Worm (Caenorhabditis elegans) whole organism, mixed stage, embryonic: ENCODE data around the gene Y43C5A.2.
A peak's percentile ranks its signal among the peaks of the same experiment; 100 is the strongest.

Source experiments
- M03D4.4 ChIP-seq: sonication (generic microtip); optimal IDR thresholded peaks from 2 replicates; lab custom pipeline; 2017; ENCODE audit warnings: mild to moderate bottlenecking, missing genetic modification characterization, missing compliant biosample characterization
- bed-3 ChIP-seq: fragments of 200-800 bp; sonication (Bioruptor generic); optimal IDR thresholded peaks from 3 replicates; lab custom pipeline; 2018; ENCODE audit warnings: mild to moderate bottlenecking, missing genetic modification characterization, moderate library complexity, missing compliant biosample characterization
- blmp-1 ChIP-seq: fragments of 150-350 bp; optimal IDR thresholded peaks from 2 replicates; lab custom pipeline; 2014; ENCODE audit warnings: missing biosample characterization, missing genetic modification characterization
- ceh-39 ChIP-seq: fragments of 150-350 bp; optimal IDR thresholded peaks from 2 replicates; lab custom pipeline; 2014; ENCODE audit warnings: missing biosample characterization, missing genetic modification characterization
- ceh-43 ChIP-seq: fragments of 200-800 bp; sonication (Bioruptor generic); optimal IDR thresholded peaks from 2 replicates; lab custom pipeline; 2018; ENCODE audit warnings: mild to moderate bottlenecking, missing genetic modification characterization, moderate library complexity, missing compliant biosample characterization
- ceh-83 ChIP-seq: fragments of 200-800 bp; sonication (Bioruptor generic); optimal IDR thresholded peaks from 2 replicates; lab custom pipeline; 2018; ENCODE audit warnings: mild to moderate bottlenecking, missing genetic modification characterization, missing compliant biosample characterization
- ces-1 ChIP-seq: fragments of 150-350 bp; optimal IDR thresholded peaks from 2 replicates; lab custom pipeline; 2014; ENCODE audit warnings: missing biosample characterization, missing genetic modification reagents, missing genetic modification characterization
- cnd-1 ChIP-seq: fragments of 200-800 bp; sonication (Bioruptor generic); optimal IDR thresholded peaks from 2 replicates; lab custom pipeline; 2018; ENCODE audit warnings: mild to moderate bottlenecking, missing genetic modification characterization, missing compliant biosample characterization
- drap-1 ChIP-seq: fragments of 200-800 bp; sonication (Bioruptor generic); optimal IDR thresholded peaks from 3 replicates; lab custom pipeline; 2018; ENCODE audit warnings: mild to moderate bottlenecking, missing genetic modification characterization, missing compliant biosample characterization
- elt-1 ChIP-seq: sonication (generic microtip); optimal IDR thresholded peaks from 2 replicates; lab custom pipeline; 2017; ENCODE audit warnings: missing genetic modification characterization, mild to moderate bottlenecking, missing compliant biosample characterization, antibody characterized with exemption, moderate library complexity, borderline replicate concordance; ENCODE audit not compliant: insufficient read depth
- elt-3 ChIP-seq: fragments of 150-350 bp; optimal IDR thresholded peaks from 2 replicates; lab custom pipeline; 2014; ENCODE audit warnings: missing biosample characterization, missing genetic modification characterization
- flh-1 ChIP-seq: fragments of 200-800 bp; sonication (Bioruptor generic); optimal IDR thresholded peaks from 2 replicates; lab custom pipeline; 2018; ENCODE audit warnings: mild to moderate bottlenecking, missing genetic modification characterization, moderate library complexity, missing compliant biosample characterization
- ham-2 ChIP-seq: fragments of 200-800 bp; sonication (Bioruptor generic); optimal IDR thresholded peaks from 2 replicates; lab custom pipeline; 2018; ENCODE audit warnings: mild to moderate bottlenecking, missing genetic modification characterization, missing compliant biosample characterization
- hlh-1 ChIP-seq: fragments of 150-350 bp; optimal IDR thresholded peaks from 2 replicates; lab custom pipeline; 2014; ENCODE audit warnings: missing biosample characterization, missing genetic modification reagents, missing genetic modification characterization
- lin-13 ChIP-seq: fragments of 150-350 bp; optimal IDR thresholded peaks from 2 replicates; lab custom pipeline; 2014; ENCODE audit warnings: missing biosample characterization, missing genetic modification characterization
- lsy-2 ChIP-seq: fragments of 150-350 bp; optimal IDR thresholded peaks from 2 replicates; lab custom pipeline; 2014; ENCODE audit warnings: missing biosample characterization, missing genetic modification characterization
- mab-5 ChIP-seq: fragments of 150-350 bp; optimal IDR thresholded peaks from 2 replicates; lab custom pipeline; 2014; ENCODE audit warnings: missing biosample characterization, missing genetic modification characterization
- mep-1 ChIP-seq: fragments of 150-350 bp; optimal IDR thresholded peaks from 2 replicates; lab custom pipeline; 2017; ENCODE audit warnings: missing biosample characterization, missing genetic modification reagents, missing genetic modification characterization, inconsistent platforms
- mls-2 ChIP-seq: sonication (generic microtip); optimal IDR thresholded peaks from 2 replicates; lab custom pipeline; 2016; ENCODE audit warnings: mild to moderate bottlenecking, missing genetic modification characterization, moderate library complexity, missing compliant biosample characterization
- nhr-12 ChIP-seq: fragments of 150-350 bp; optimal IDR thresholded peaks from 2 replicates; lab custom pipeline; 2014; ENCODE audit warnings: missing biosample characterization, missing genetic modification characterization
- nhr-2 ChIP-seq: fragments of 150-350 bp; optimal IDR thresholded peaks from 2 replicates; lab custom pipeline; 2014; ENCODE audit warnings: missing biosample characterization, missing genetic modification characterization
- nhr-237 ChIP-seq: fragments of 150-350 bp; optimal IDR thresholded peaks from 2 replicates; lab custom pipeline; 2014; ENCODE audit warnings: missing biosample characterization, missing genetic modification characterization
- nhr-28 ChIP-seq: fragments of 150-350 bp; optimal IDR thresholded peaks from 2 replicates; lab custom pipeline; 2014; ENCODE audit warnings: missing biosample characterization, missing genetic modification characterization
- nhr-76 ChIP-seq: sonication (generic microtip); optimal IDR thresholded peaks from 2 replicates; lab custom pipeline; 2017; ENCODE audit warnings: missing biosample characterization, missing genetic modification characterization
- pha-4 ChIP-seq: fragments of 150-350 bp; optimal IDR thresholded peaks from 2 replicates; lab custom pipeline; 2018; ENCODE audit warnings: missing biosample characterization, missing genetic modification reagents, missing genetic modification characterization
- sem-2 ChIP-seq: fragments of 200-800 bp; sonication (Bioruptor generic); optimal IDR thresholded peaks from 2 replicates; lab custom pipeline; 2018; ENCODE audit warnings: mild to moderate bottlenecking, missing genetic modification characterization, missing compliant biosample characterization
- snpc-4 ChIP-seq: fragments of 150-350 bp; optimal IDR thresholded peaks from 2 replicates; lab custom pipeline; 2014; ENCODE audit warnings: missing biosample characterization, missing genetic modification characterization
- sptf-1 ChIP-seq: sonication (generic microtip); optimal IDR thresholded peaks from 2 replicates; lab custom pipeline; 2017; ENCODE audit warnings: mild to moderate bottlenecking, missing genetic modification characterization, moderate library complexity, missing compliant biosample characterization
- tbx-8 ChIP-seq: fragments of 200-800 bp; sonication (Bioruptor generic); optimal IDR thresholded peaks from 2 replicates; lab custom pipeline; 2018; ENCODE audit warnings: mild to moderate bottlenecking, missing genetic modification characterization, moderate library complexity, missing compliant biosample characterization
- unc-120 ChIP-seq: sonication (generic microtip); optimal IDR thresholded peaks from 2 replicates; lab custom pipeline; 2017; ENCODE audit warnings: missing genetic modification characterization, missing compliant biosample characterization; ENCODE audit not compliant: poor library complexity, severe bottlenecking
- unc-39 ChIP-seq: fragments of 150-350 bp; optimal IDR thresholded peaks from 2 replicates; lab custom pipeline; 2014; ENCODE audit warnings: missing biosample characterization, missing genetic modification characterization
- unc-62 ChIP-seq: fragments of 150-350 bp; optimal IDR thresholded peaks from 2 replicates; lab custom pipeline; 2014; ENCODE audit warnings: missing biosample characterization, missing genetic modification reagents, missing genetic modification characterization
- zip-8 ChIP-seq: fragments of 150-350 bp; optimal IDR thresholded peaks from 2 replicates; lab custom pipeline; 2014; ENCODE audit warnings: missing biosample characterization, missing genetic modification characterization
- ztf-11 ChIP-seq: fragments of 150-350 bp; optimal IDR thresholded peaks from 2 replicates; lab custom pipeline; 2014; ENCODE audit warnings: missing biosample characterization, missing genetic modification characterization

The Y43C5A.2 gene

DNA sequence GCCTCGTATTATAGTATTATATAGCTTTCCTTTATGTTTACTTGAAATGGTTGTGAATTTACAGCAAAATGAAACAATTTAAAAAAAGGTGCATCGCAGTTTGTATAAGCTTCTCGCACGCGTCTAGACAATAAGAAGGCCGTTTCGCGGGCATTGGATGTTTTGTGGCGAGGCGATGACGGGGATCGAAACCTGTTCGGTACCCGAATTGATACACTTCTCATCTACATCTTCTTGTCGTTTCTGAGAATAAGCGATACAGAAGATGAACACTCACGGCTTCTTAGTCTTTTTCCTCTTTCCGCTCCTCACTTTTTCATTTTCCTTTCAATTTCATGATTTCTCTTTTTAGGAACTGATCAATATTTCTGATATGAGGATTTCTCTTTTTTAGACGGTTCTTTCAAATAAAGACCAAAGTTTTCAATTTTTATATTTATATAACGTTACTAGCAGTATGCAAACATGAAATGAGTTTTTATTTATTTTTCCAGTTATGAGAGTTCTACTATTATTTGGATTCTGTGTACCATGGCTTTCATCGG lies 23.9 kb upstream of the Y43C5A.2 start, which contains the start of gene F01G10.10:
F01G10.10 (plus strand) TSS at position 495 of the 545 bp plus-strand sequence.
- TF ChIP-seq snpc-4 (tag; lab: Kevin White, UChicago) (no peak), blmp-1 (peak; percentile 66)

- TF ChIP-seq ceh-83 (GFP tag; lab: Kevin White, UChicago) (no peak), flh-1 (no peak), unc-39 (tag; lab: Kevin White, UChicago) (no peak), lin-13 (tag; lab: Kevin White, UChicago) (no peak), nhr-76 (tag; lab: Kevin White, UChicago) (no peak), mls-2 (tag; lab: Kevin White, UChicago) (no peak), lsy-2 (tag; lab: Kevin White, UChicago) (no peak), elt-3 (tag; lab: Kevin White, UChicago) (no peak), zip-8 (tag; lab: Kevin White, UChicago) (no peak), mep-1 (tag; lab: Kevin White, UChicago) (no peak), tbx-8 (GFP tag; lab: Kevin White, UChicago) (no peak), unc-62 (GFP tag; lab: Kevin White, UChicago) (no peak), ztf-11 (no peak), ceh-43 (no peak), mab-5 (tag; lab: Kevin White, UChicago) (no peak), ham-2 (GFP tag; lab: Kevin White, UChicago) (no peak), sptf-1 (tag; lab: Kevin White, UChicago) (no peak), M03D4.4 (tag; lab: Kevin White, UChicago) (no peak), nhr-28 (tag; lab: Kevin White, UChicago) (no peak), ceh-39 (no peak)
- TF ChIP-seq, all 35 proteins: peak for 0
These were observed 19.1 kb upstream of the Y43C5A.2 start, which contains the start of gene daf-14 for ce11 chrIV:10250577-10251075. Gene daf-14, plus strand, starts transcription at chrIV:10250627.

DNA sequence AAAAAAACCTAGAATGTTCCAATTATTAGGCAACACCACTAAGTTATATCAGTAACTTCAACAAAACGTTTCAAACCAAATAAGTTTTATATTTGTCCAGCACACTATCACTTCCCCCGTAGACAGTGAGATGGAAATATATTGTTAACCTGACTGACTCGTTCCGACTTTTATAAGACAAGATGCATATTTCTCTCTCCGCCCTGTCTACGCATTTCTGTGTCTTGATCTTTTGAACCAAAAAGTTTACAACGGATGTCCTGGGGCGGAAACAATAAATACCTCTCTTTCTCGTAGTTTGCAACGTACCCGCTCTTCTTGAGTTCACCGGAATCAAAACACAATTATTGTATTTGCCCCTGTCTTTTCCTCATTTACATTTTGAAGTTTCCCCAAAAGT lies 18.4 kb upstream of the Y43C5A.2 start:
- TF ChIP-seq nhr-12 (tag; lab: Kevin White, UChicago) (no peak), hlh-1 (tag; lab: Kevin White, UChicago) (no peak), zip-8 (tag; lab: Kevin White, UChicago) (no peak), cnd-1 (tag; lab: Kevin White, UChicago) (no peak), ceh-83 (GFP tag; lab: Kevin White, UChicago) (no peak), sptf-1 (tag; lab: Kevin White, UChicago) (no peak)

DNA sequence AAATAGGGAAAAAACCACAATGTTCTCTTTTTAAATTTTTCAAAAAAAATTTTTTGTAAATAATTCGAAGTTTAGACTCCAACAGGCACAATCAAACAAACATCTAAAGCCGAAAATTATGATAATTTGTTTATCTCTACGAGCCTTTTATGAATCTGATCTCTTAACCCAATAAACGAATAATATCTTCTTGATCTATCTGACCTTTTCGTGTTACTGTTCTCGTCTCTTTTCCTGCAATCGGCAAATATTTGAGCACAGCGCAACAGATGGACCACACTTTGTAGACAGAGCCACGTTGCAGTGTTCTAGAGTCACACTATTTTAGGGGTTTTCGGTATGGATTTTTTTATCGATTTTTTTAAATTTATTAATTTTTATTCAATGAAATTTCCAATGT lies 17.9 kb upstream of the Y43C5A.2 start:
- TF ChIP-seq nhr-76 (tag; lab: Kevin White, UChicago) = no peak
- peak; percentile 74 for TF ChIP-seq nhr-2 (tag; lab: Kevin White, UChicago)
- no peak for TF ChIP-seq pha-4
- TF ChIP-seq unc-39 (tag; lab: Kevin White, UChicago) = no peak
- TF ChIP-seq M03D4.4 (tag; lab: Kevin White, UChicago) = no peak
- no peak for TF ChIP-seq lin-13 (tag; lab: Kevin White, UChicago)
- TF ChIP-seq elt-1 (tag; lab: Kevin White, UChicago) = peak; percentile 57
- TF ChIP-seq sem-2 (GFP tag; lab: Kevin White, UChicago) = no peak
- no peak for TF ChIP-seq ham-2 (GFP tag; lab: Kevin White, UChicago)
- no peak for TF ChIP-seq hlh-1 (tag; lab: Kevin White, UChicago)

DNA sequence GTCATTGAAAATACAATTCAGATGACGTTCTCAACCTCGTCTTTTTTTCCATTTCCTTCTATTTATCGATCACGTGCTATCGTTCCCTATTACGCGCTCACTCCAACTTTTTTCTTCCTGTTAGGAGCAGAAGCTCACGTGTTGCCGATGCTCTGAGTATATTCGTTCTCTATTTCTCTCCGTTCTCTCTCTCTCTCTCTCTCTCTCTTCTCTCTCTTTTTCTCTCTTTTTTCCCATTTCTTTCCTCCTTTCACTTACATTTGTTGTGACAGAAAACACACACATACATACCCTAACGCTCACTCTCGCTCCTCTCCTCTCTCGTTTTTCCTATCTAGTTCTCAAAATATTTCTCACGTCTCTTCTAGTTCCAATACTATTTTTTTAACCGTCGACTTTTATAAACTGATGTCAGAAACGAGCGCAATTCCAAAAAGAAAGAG lies 17.3 kb upstream of the Y43C5A.2 start:
- TF ChIP-seq tbx-8 (GFP tag; lab: Kevin White, UChicago) (no peak), nhr-76 (tag; lab: Kevin White, UChicago) (no peak), cnd-1 (tag; lab: Kevin White, UChicago) (no peak), sptf-1 (tag; lab: Kevin White, UChicago) (peak; percentile 38), unc-39 (tag; lab: Kevin White, UChicago) (no peak), nhr-237 (tag; lab: Kevin White, UChicago) (no peak), hlh-1 (tag; lab: Kevin White, UChicago) (no peak), ceh-43 (no peak), mep-1 (tag; lab: Kevin White, UChicago) (no peak), blmp-1 (peak; percentile 45), snpc-4 (tag; lab: Kevin White, UChicago) (no peak), zip-8 (tag; lab: Kevin White, UChicago) (no peak), elt-3 (tag; lab: Kevin White, UChicago) (no peak), unc-120 (tag; lab: Kevin White, UChicago) (peak; percentile 84), nhr-12 (tag; lab: Kevin White, UChicago) (no peak), ztf-11 (no peak), ces-1 (GFP tag; lab: Kevin White, UChicago) (peak; percentile 51), unc-62 (GFP tag; lab: Kevin White, UChicago) (peak; percentile 81), nhr-28 (tag; lab: Kevin White, UChicago) (no peak), ham-2 (GFP tag; lab: Kevin White, UChicago) (no peak), ceh-83 (GFP tag; lab: Kevin White, UChicago) (peak; percentile 12), mls-2 (tag; lab: Kevin White, UChicago) (peak; percentile 14), lsy-2 (tag; lab: Kevin White, UChicago) (peak; percentile 16), bed-3 (GFP tag; lab: Kevin White, UChicago) (no peak), ceh-39 (no peak), drap-1 (no peak), nhr-2 (tag; lab: Kevin White, UChicago) (no peak), flh-1 (no peak), mab-5 (tag; lab: Kevin White, UChicago) (no peak), sem-2 (GFP tag; lab: Kevin White, UChicago) (no peak)
